Worm (Caenorhabditis elegans): Measurements from ENCODE around the gene M02G9.4.

ce11 chrII:10357468-10358007, 40.4 kb downstream of the M02G9.4 start, which contains the start of gene C07E3.3:
- TF ChIP-seq ztf-23 (GFP tag; IDR thresholded peaks at IDR 0.05) (no peak), med-1 (GFP tag; optimal IDR thresholded peaks at IDR 0.05; ENCODE audit: insufficient read depth) (no peak), ztf-29 (GFP tag; IDR thresholded peaks at IDR 0.05) (no peak), flt-1 (GFP tag; IDR thresholded peaks at IDR 0.05) (no peak), ref-1 (GFP tag; conservative IDR thresholded peaks at IDR 0.05) (no peak), T22C8.4 (GFP tag; IDR thresholded peaks at IDR 0.05) (no peak), cog-1 (tag; optimal IDR thresholded peaks at IDR 0.05) (no peak), klf-2 (GFP tag; conservative IDR thresholded peaks at IDR 0.05) (no peak), tab-1 (GFP tag; IDR thresholded peaks at IDR 0.05) (no peak)
